Fruit fly (Drosophila melanogaster) whole organism, embryonic: ENCODE measurements around the gene Spps.

Source experiments
- Abd-B ChIP-seq: fragments of 200-800 bp; sonication (Bioruptor generic); optimal IDR thresholded peaks from 2 replicates; lab custom pipeline; 2018; ENCODE audit warnings: missing biosample characterization, mild to moderate bottlenecking, missing genetic modification characterization, moderate library complexity
- Atf-2 ChIP-seq: fragments of 200-800 bp; sonication (Bioruptor generic); optimal IDR thresholded peaks from 2 replicates; lab custom pipeline; 2016; ENCODE audit warnings: missing biosample characterization, missing genetic modification characterization
- Awh ChIP-seq: fragments of 200-800 bp; sonication (Bioruptor generic); IDR thresholded peaks from 2 replicates; pipeline ENCODE4, ENCODE4 v1.3.6; 2022; ENCODE audit warnings: missing biosample characterization, missing genetic modification characterization
- CG1024 ChIP-seq: fragments of 200-800 bp; sonication (Bioruptor generic); IDR thresholded peaks from 2 replicates; pipeline ENCODE4 v1.3.6; 2022; ENCODE audit warnings: missing biosample characterization, missing genetic modification characterization
- CG10274 ChIP-seq: fragments of 200-800 bp; sonication (Bioruptor generic); optimal IDR thresholded peaks from 3 replicates; lab custom pipeline; 2017; ENCODE audit warnings: missing biosample characterization, mild to moderate bottlenecking, missing genetic modification characterization
- CG10321 ChIP-seq: fragments of 200-800 bp; sonication (Bioruptor generic); IDR thresholded peaks from 2 replicates; pipeline ENCODE4 v1.3.6; 2022; ENCODE audit warnings: missing biosample characterization, missing genetic modification characterization
- CG10431 ChIP-seq: fragments of 200-800 bp; sonication (Bioruptor generic); optimal IDR thresholded peaks from 3 replicates; lab custom pipeline; 2018; ENCODE audit warnings: missing biosample characterization, mild to moderate bottlenecking, missing genetic modification characterization
- CG11696 ChIP-seq: fragments of 200-800 bp; sonication (Bioruptor generic); IDR thresholded peaks from 2 replicates; pipeline ENCODE4 v1.3.6; 2022; ENCODE audit warnings: missing biosample characterization, missing genetic modification characterization
- CG13424 ChIP-seq: fragments of 200-800 bp; sonication (Bioruptor generic); optimal IDR thresholded peaks from 2 replicates; lab custom pipeline; 2019; ENCODE audit warnings: missing biosample characterization, mild to moderate bottlenecking, missing genetic modification characterization, moderate library complexity
- CG17328 ChIP-seq: fragments of 200-800 bp; sonication (Bioruptor generic); IDR thresholded peaks from 2 replicates; pipeline ENCODE4 v1.3.6; 2022; ENCODE audit warnings: missing biosample characterization, missing genetic modification characterization
- CG17829 ChIP-seq: fragments of 200-800 bp; optimal IDR thresholded peaks from 2 replicates; lab custom pipeline; 2019; ENCODE audit warnings: missing biosample characterization, mild to moderate bottlenecking, missing genetic modification characterization, moderate library complexity
- CG1792 ChIP-seq: fragments of 200-800 bp; sonication (Bioruptor generic); optimal IDR thresholded peaks from 2 replicates; lab custom pipeline; 2016; ENCODE audit warnings: missing biosample characterization, missing genetic modification characterization
- CG2875 ChIP-seq: fragments of 200-800 bp; sonication (Bioruptor generic); optimal IDR thresholded peaks from 2 replicates; lab custom pipeline; 2017; ENCODE audit warnings: missing biosample characterization, mild to moderate bottlenecking, missing genetic modification characterization, missing genetic modification reagents
- CG31365 ChIP-seq: fragments of 200-800 bp; sonication (Bioruptor generic); optimal IDR thresholded peaks from 2 replicates; lab custom pipeline; 2018; ENCODE audit warnings: missing biosample characterization, mild to moderate bottlenecking, missing genetic modification characterization
- CG31441 ChIP-seq: fragments of 200-800 bp; sonication (Bioruptor generic); IDR thresholded peaks from 2 replicates; pipeline ENCODE4 v1.3.6; 2022; ENCODE audit warnings: missing biosample characterization, missing genetic modification characterization
- CG4282 ChIP-seq: fragments of 200-800 bp; sonication (Bioruptor generic); optimal IDR thresholded peaks from 2 replicates; lab custom pipeline; 2016; ENCODE audit warnings: missing biosample characterization, missing genetic modification characterization
- CG6683 ChIP-seq: fragments of 200-800 bp; sonication (Bioruptor generic); optimal IDR thresholded peaks from 2 replicates; lab custom pipeline; 2017; ENCODE audit warnings: missing biosample characterization, mild to moderate bottlenecking, missing genetic modification characterization, missing genetic modification reagents
- CG6813 ChIP-seq: fragments of 200-800 bp; sonication (Bioruptor generic); optimal IDR thresholded peaks from 2 replicates; lab custom pipeline; 2017; ENCODE audit warnings: missing biosample characterization, missing genetic modification characterization, mild to moderate bottlenecking, moderate library complexity, missing genetic modification reagents
- CG8089 ChIP-seq: fragments of 200-800 bp; sonication (Bioruptor generic); optimal IDR thresholded peaks from 3 replicates; lab custom pipeline; 2016; ENCODE audit warnings: missing biosample characterization, missing genetic modification characterization
- CG8290 ChIP-seq, 3 experiments: fragments of 200-800 bp; sonication (Bioruptor generic); optimal IDR thresholded peaks; 2 replicates each; lab custom pipeline; 2016 to 2019; ENCODE audit warnings: missing biosample characterization in 3 of 3, missing genetic modification characterization in 3 of 3, mild to moderate bottlenecking in 2 of 3, moderate library complexity in 1 of 3
- CG8924 ChIP-seq: fragments of 200-800 bp; optimal IDR thresholded peaks from 3 replicates; lab custom pipeline; 2019; ENCODE audit warnings: missing biosample characterization, mild to moderate bottlenecking, missing genetic modification characterization, moderate library complexity
- CG9215 ChIP-seq: fragments of 200-800 bp; sonication (Bioruptor generic); IDR thresholded peaks from 2 replicates; pipeline ENCODE4 v1.3.6; 2022; ENCODE audit warnings: missing biosample characterization, missing genetic modification characterization
- CG9727 ChIP-seq: fragments of 200-800 bp; sonication (Bioruptor generic); optimal IDR thresholded peaks from 3 replicates; lab custom pipeline; 2017; ENCODE audit warnings: missing biosample characterization, mild to moderate bottlenecking, missing genetic modification characterization
- Drgx ChIP-seq: fragments of 200-800 bp; sonication (Bioruptor generic); IDR thresholded peaks from 2 replicates; pipeline ENCODE4 v1.3.6; 2022; ENCODE audit warnings: missing biosample characterization, missing genetic modification characterization
- Fer1 ChIP-seq: fragments of 200-800 bp; sonication (Bioruptor generic); optimal IDR thresholded peaks from 2 replicates; lab custom pipeline; 2017; ENCODE audit warnings: missing biosample characterization, mild to moderate bottlenecking, missing genetic modification characterization
- HLHmδ ChIP-seq: fragments of 200-800 bp; sonication (Bioruptor generic); optimal IDR thresholded peaks from 2 replicates; lab custom pipeline; 2018; ENCODE audit warnings: missing biosample characterization, mild to moderate bottlenecking, missing genetic modification characterization, moderate library complexity
- Mes4 ChIP-seq: fragments of 200-800 bp; sonication (Bioruptor generic); optimal IDR thresholded peaks from 2 replicates; lab custom pipeline; 2016; ENCODE audit warnings: missing biosample characterization, missing genetic modification characterization
- NC2α ChIP-seq: fragments of 200-800 bp; sonication (Bioruptor generic); optimal IDR thresholded peaks from 2 replicates; lab custom pipeline; 2016; ENCODE audit warnings: missing biosample characterization, missing genetic modification characterization
- Xrp1 ChIP-seq: fragments of 200-800 bp; sonication (Bioruptor generic); IDR thresholded peaks from 2 replicates; pipeline ENCODE4 v1.3.6; 2022; ENCODE audit warnings: missing biosample characterization, missing genetic modification characterization
- amos ChIP-seq: fragments of 200-800 bp; sonication (Bioruptor generic); IDR thresholded peaks from 2 replicates; pipeline ENCODE4 v1.3.6; 2022; ENCODE audit warnings: missing biosample characterization, missing genetic modification characterization; ENCODE audit not compliant: partially characterized antibody
- bigmax ChIP-seq: fragments of 200-800 bp; sonication (Bioruptor generic); optimal IDR thresholded peaks from 2 replicates; lab custom pipeline; 2018; ENCODE audit warnings: missing biosample characterization, mild to moderate bottlenecking, missing genetic modification characterization
- chm ChIP-seq: fragments of 200-800 bp; sonication (Bioruptor generic); IDR thresholded peaks from 2 replicates; pipeline ENCODE4 v1.3.6; 2022; ENCODE audit warnings: missing biosample characterization, missing genetic modification characterization
- crol ChIP-seq: fragments of 200-800 bp; sonication (Bioruptor generic); IDR thresholded peaks from 2 replicates; pipeline ENCODE4 v1.3.6; 2022; ENCODE audit warnings: missing biosample characterization, missing genetic modification characterization
- dan ChIP-seq: fragments of 200-800 bp; sonication (Bioruptor generic); IDR thresholded peaks from 2 replicates; pipeline ENCODE4 v1.3.6; 2022; ENCODE audit warnings: missing biosample characterization, missing genetic modification characterization
- dimm ChIP-seq: fragments of 200-800 bp; sonication (Bioruptor generic); IDR thresholded peaks from 2 replicates; pipeline ENCODE4 v1.3.6; 2022; ENCODE audit warnings: missing biosample characterization, missing genetic modification characterization
- dm ChIP-seq: fragments of 200-800 bp; sonication (Bioruptor generic); optimal IDR thresholded peaks from 3 replicates; lab custom pipeline; 2016; ENCODE audit warnings: missing biosample characterization, missing genetic modification characterization
- dpn ChIP-seq, 2 experiments: fragments of 200-800 bp; sonication (Bioruptor generic); optimal IDR thresholded peaks; 3 replicates each; lab custom pipeline; 2016; ENCODE audit warnings: missing biosample characterization in 2 of 2, missing genetic modification characterization in 2 of 2
- dysf ChIP-seq: fragments of 200-800 bp; sonication (Bioruptor generic); IDR thresholded peaks from 3 replicates; pipeline ENCODE4 v1.3.6; 2022; ENCODE audit warnings: missing biosample characterization, missing genetic modification characterization
- gce ChIP-seq: fragments of 200-800 bp; sonication (Bioruptor generic); IDR thresholded peaks from 3 replicates; pipeline ENCODE4 v1.3.6; 2022; ENCODE audit warnings: missing biosample characterization, missing genetic modification characterization
- gcm2 ChIP-seq: fragments of 200-800 bp; sonication (Bioruptor generic); optimal IDR thresholded peaks from 2 replicates; lab custom pipeline; 2016; ENCODE audit warnings: missing biosample characterization, missing genetic modification characterization
- hb ChIP-seq: fragments of 200-800 bp; sonication (Bioruptor generic); IDR thresholded peaks from 3 replicates; pipeline ENCODE4 v1.3.6; 2022; ENCODE audit warnings: missing biosample characterization, missing genetic modification characterization; ENCODE audit not compliant: partially characterized antibody
- nau ChIP-seq: fragments of 200-800 bp; sonication (Bioruptor generic); optimal IDR thresholded peaks from 3 replicates; lab custom pipeline; 2017; ENCODE audit warnings: missing biosample characterization, mild to moderate bottlenecking, missing genetic modification characterization, missing genetic modification reagents
- oc ChIP-seq: fragments of 200-800 bp; sonication (Bioruptor generic); optimal IDR thresholded peaks from 2 replicates; lab custom pipeline; 2018; ENCODE audit warnings: missing biosample characterization, mild to moderate bottlenecking, missing genetic modification characterization, moderate library complexity
- phol ChIP-seq: fragments of 200-800 bp; sonication (Bioruptor generic); optimal IDR thresholded peaks from 3 replicates; lab custom pipeline; 2018; ENCODE audit warnings: missing biosample characterization, mild to moderate bottlenecking, missing genetic modification characterization, moderate library complexity
- salm ChIP-seq: fragments of 200-800 bp; sonication (Bioruptor generic); optimal IDR thresholded peaks from 2 replicates; lab custom pipeline; 2018; ENCODE audit warnings: missing biosample characterization, mild to moderate bottlenecking, missing genetic modification characterization
- tin ChIP-seq: fragments of 200-800 bp; sonication (Bioruptor generic); optimal IDR thresholded peaks from 3 replicates; lab custom pipeline; 2016; ENCODE audit warnings: missing biosample characterization, missing genetic modification characterization
- ttk ChIP-seq: fragments of 200-800 bp; sonication (Bioruptor generic); IDR thresholded peaks from 2 replicates; pipeline ENCODE4 v2.1.2; 2022; ENCODE audit warnings: missing biosample characterization, missing genetic modification characterization
- wek ChIP-seq: fragments of 200-800 bp; sonication (Bioruptor generic); optimal IDR thresholded peaks from 3 replicates; lab custom pipeline; 2018; ENCODE audit warnings: missing biosample characterization, mild to moderate bottlenecking, missing genetic modification characterization, moderate library complexity
- wor ChIP-seq: fragments of 200-800 bp; sonication (Bioruptor generic); IDR thresholded peaks from 2 replicates; pipeline ENCODE4 v1.3.6; 2022; ENCODE audit warnings: missing biosample characterization, missing genetic modification characterization
- zen2 ChIP-seq: fragments of 200-800 bp; sonication (Bioruptor generic); IDR thresholded peaks from 3 replicates; pipeline ENCODE4 v1.3.6; 2022; ENCODE audit warnings: missing biosample characterization, missing genetic modification characterization; ENCODE audit not compliant: partially characterized antibody

Spps gene

DNA sequence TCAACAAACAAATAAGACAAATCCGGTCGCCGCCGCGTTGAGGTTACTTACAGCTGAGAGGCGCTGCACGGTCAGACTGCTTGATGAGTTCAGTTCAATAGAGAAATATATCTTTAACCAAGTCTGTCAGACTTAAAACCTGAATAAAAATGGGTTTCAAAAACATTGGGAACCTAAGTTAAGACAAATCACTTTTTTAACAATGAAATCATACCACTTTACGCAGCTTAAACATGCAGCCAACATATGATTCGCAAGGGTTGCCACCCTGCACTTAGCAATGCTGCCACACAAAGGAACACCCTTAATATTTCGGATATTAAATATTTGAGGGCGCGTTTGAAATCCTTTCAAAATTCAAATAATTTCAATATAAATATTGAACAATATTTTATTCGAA, 38.1 kb downstream of the Spps start, which contains the start of gene CG5515 (continued):
- TF ChIP-seq salm (no peak), CG4282 (GFP tag; lab: Kevin White, UChicago) (peak; percentile 78), Mes4 (GFP tag; lab: Kevin White, UChicago) (peak; percentile 76), tin (GFP tag; lab: Kevin White, UChicago) (peak; percentile 72), CG1024 (GFP tag; lab: Robert Waterston, UW) (peak; percentile 51), phol (tag; lab: Kevin White, UChicago) (peak; percentile 95), Fer1 (GFP tag; lab: Kevin White, UChicago) (peak; percentile 54), CG2875 (GFP tag; lab: Kevin White, UChicago) (no peak), chm (GFP tag; lab: Robert Waterston, UW) (peak; percentile 74), wek (peak; percentile 99), crol (no peak), dysf (GFP tag; lab: Robert Waterston, UW) (peak; percentile 92), dpn (GFP tag; optimal IDR thresholded peaks at IDR 0.05; lab: Kevin White, UChicago) (peak in 1 of 2 experiments; percentile 82), wor (peak; percentile 90), NC2α (GFP tag; lab: Kevin White, UChicago) (peak; percentile 49), CG9215 (GFP tag; lab: Robert Waterston, UW) (peak; percentile 64), HLHmδ (GFP tag; lab: Kevin White, UChicago) (no peak), Abd-B (GFP tag; lab: Kevin White, UChicago) (peak; percentile 72), CG8924 (peak; percentile 77), zen2 (GFP tag; lab: Robert Waterston, UW) (no peak; the same call in 2 of the 3 replicates), nau (no peak), Drgx (GFP tag; lab: Robert Waterston, UW) (peak; percentile 75), CG10321 (GFP tag; lab: Robert Waterston, UW) (0 out of 2 replicates have a peak, but pooled peaks have one; percentile 7), CG6683 (GFP tag; lab: Kevin White, UChicago) (peak; percentile 27), CG8290 (GFP tag; optimal IDR thresholded peaks at IDR 0.05; lab: Kevin White, UChicago) (no peak), CG8290 (tag; optimal IDR thresholded peaks at IDR 0.05; lab: Kevin White, UChicago) (no peak), amos (peak; percentile 71), dimm (GFP tag; lab: Robert Waterston, UW) (peak; percentile 42; the same call in 1 of the 2 replicates), Atf-2 (GFP tag; lab: Kevin White, UChicago) (peak; percentile 70), hb (peak; percentile 80), CG31365 (no peak), CG9727 (GFP tag; lab: Kevin White, UChicago) (peak; percentile 71), Xrp1 (GFP tag; lab: Robert Waterston, UW) (peak; percentile 87), CG10431 (GFP tag; lab: Kevin White, UChicago) (no peak), CG6813 (GFP tag; lab: Kevin White, UChicago) (no peak), CG11696 (GFP tag; lab: Robert Waterston, UW) (peak; percentile 36; the same call in 1 of the 2 replicates), CG10274 (GFP tag; lab: Kevin White, UChicago) (no peak), Awh (GFP tag; lab: Robert Waterston, UW) (no peak), CG13424 (peak; percentile 95), oc (tag; lab: Kevin White, UChicago) (peak; percentile 43), CG17328 (peak; percentile 85), dan (GFP tag; lab: Robert Waterston, UW) (no peak), CG31441 (GFP tag; lab: Robert Waterston, UW) (no peak; the same call in 1 of the 2 replicates), CG17829 (tag; lab: Kevin White, UChicago) (peak; percentile 66), dm (GFP tag; lab: Kevin White, UChicago) (peak; percentile 81), gce (GFP tag; lab: Robert Waterston, UW) (peak; percentile 38; the same call in 1 of the 3 replicates), CG1792 (GFP tag; lab: Kevin White, UChicago) (peak; percentile 97), CG8089 (GFP tag; lab: Kevin White, UChicago) (peak; percentile 73), ttk (GFP tag; lab: Robert Waterston, UW) (peak; percentile 79), gcm2 (GFP tag; lab: Kevin White, UChicago) (peak; percentile 38), bigmax (peak; percentile 67)
